Fruit fly (Drosophila melanogaster) whole organism, embryonic: ENCODE results near the gene CG13108.
A peak's percentile ranks its signal among the peaks of the same experiment; 100 is the strongest.

Source experiments
- CG11696 ChIP-seq: fragments of 200-800 bp; sonication (Bioruptor generic); IDR thresholded peaks from 2 replicates; pipeline ENCODE4 v1.3.6; 2022; ENCODE audit warnings: missing biosample characterization, missing genetic modification characterization
- CG14014 ChIP-seq: fragments of 200-800 bp; sonication (Bioruptor generic); IDR thresholded peaks from 2 replicates; pipeline ENCODE4 v1.3.6; 2022; ENCODE audit warnings: missing biosample characterization, missing genetic modification characterization
- CG15479 ChIP-seq: fragments of 200-800 bp; sonication (Bioruptor generic); optimal IDR thresholded peaks from 3 replicates; lab custom pipeline; 2019; ENCODE audit warnings: missing biosample characterization, mild to moderate bottlenecking, missing genetic modification characterization, moderate library complexity
- CG1603 ChIP-seq: fragments of 200-800 bp; sonication (Bioruptor generic); optimal IDR thresholded peaks from 2 replicates; lab custom pipeline; 2019; ENCODE audit warnings: missing biosample characterization, mild to moderate bottlenecking, missing genetic modification characterization, moderate library complexity
- CG17361 ChIP-seq: fragments of 200-800 bp; sonication (Bioruptor generic); IDR thresholded peaks from 3 replicates; pipeline ENCODE4 v1.3.6; 2022; ENCODE audit warnings: missing biosample characterization, missing genetic modification characterization
- CG18011 ChIP-seq: fragments of 200-800 bp; sonication (Bioruptor generic); optimal IDR thresholded peaks from 2 replicates; lab custom pipeline; 2017; ENCODE audit warnings: missing biosample characterization, missing genetic modification characterization, mild to moderate bottlenecking, moderate library complexity, missing genotype
- CG2116 ChIP-seq: fragments of 200-800 bp; sonication (Bioruptor generic); optimal IDR thresholded peaks from 3 replicates; lab custom pipeline; 2018; ENCODE audit warnings: missing biosample characterization, mild to moderate bottlenecking, missing genetic modification characterization
- CG2199 ChIP-seq: fragments of 200-800 bp; sonication (Bioruptor generic); IDR thresholded peaks from 3 replicates; pipeline ENCODE4 v1.3.6; 2022; ENCODE audit warnings: missing biosample characterization, missing genetic modification characterization
- CG34224 ChIP-seq: fragments of 200-800 bp; sonication (Bioruptor generic); IDR thresholded peaks from 3 replicates; pipeline ENCODE4 v1.3.6; 2022; ENCODE audit warnings: missing biosample characterization, missing genetic modification characterization; ENCODE audit not compliant: partially characterized antibody
- CG3726 ChIP-seq: fragments of 200-800 bp; sonication (Bioruptor generic); IDR thresholded peaks from 3 replicates; pipeline ENCODE4, ENCODE4 v1.3.6; 2022; ENCODE audit warnings: missing biosample characterization, missing genetic modification characterization
- CG4360 ChIP-seq: fragments of 200-800 bp; sonication (Bioruptor generic); IDR thresholded peaks from 2 replicates; pipeline ENCODE4 v1.3.6; 2022; ENCODE audit warnings: missing biosample characterization, missing genetic modification characterization
- CG9609 ChIP-seq: fragments of 200-800 bp; sonication (Bioruptor generic); optimal IDR thresholded peaks from 3 replicates; lab custom pipeline; 2016; ENCODE audit warnings: missing biosample characterization, missing genetic modification characterization
- CkIIα-i1 ChIP-seq: fragments of 200-800 bp; sonication (Bioruptor generic); IDR thresholded peaks from 2 replicates; pipeline ENCODE4 v1.3.6; 2022; ENCODE audit warnings: missing biosample characterization, missing genetic modification characterization
- Dp ChIP-seq: fragments of 200-800 bp; sonication (Bioruptor generic); optimal IDR thresholded peaks from 2 replicates; lab custom pipeline; 2018; ENCODE audit warnings: missing biosample characterization, mild to moderate bottlenecking, missing genetic modification characterization, moderate library complexity
- Ets65A ChIP-seq: fragments of 200-800 bp; sonication (Bioruptor generic); peaks from one replicate; lab custom pipeline; 2016; ENCODE audit warnings: missing biosample characterization, missing genetic modification characterization
- NFAT ChIP-seq: fragments of 200-800 bp; sonication (Bioruptor generic); IDR thresholded peaks from 2 replicates; pipeline ENCODE4 v1.3.6; 2022; ENCODE audit warnings: missing biosample characterization, missing genetic modification characterization
- Rx ChIP-seq: fragments of 200-800 bp; sonication (Bioruptor generic); IDR thresholded peaks from 2 replicates; pipeline ENCODE4 v1.3.6; 2022; ENCODE audit warnings: missing biosample characterization, missing genetic modification characterization
- Stat92E ChIP-seq, 3 experiments: fragments of >200 bp in 2 of 3; fragments of 200-800 bp in 1 of 3; sonication (Bioruptor generic) in 1 of 3; optimal IDR thresholded peaks; 2 replicates each; lab custom pipeline; 2017 to 2019; ENCODE audit warnings: missing biosample characterization in 3 of 3, missing genetic modification characterization in 3 of 3, mild to moderate bottlenecking in 1 of 3, moderate library complexity in 1 of 3
- abd-A ChIP-seq: fragments of 200-800 bp; sonication (Bioruptor generic); optimal IDR thresholded peaks from 3 replicates; lab custom pipeline; 2019; ENCODE audit warnings: missing biosample characterization, mild to moderate bottlenecking, missing genetic modification characterization, moderate library complexity
- al ChIP-seq: fragments of 200-800 bp; sonication (Bioruptor generic); IDR thresholded peaks from 2 replicates; pipeline ENCODE4 v1.3.6; 2022; ENCODE audit warnings: missing biosample characterization, missing genetic modification characterization
- chif ChIP-seq, 2 experiments: fragments of 200-800 bp; sonication (Bioruptor generic); optimal IDR thresholded peaks; 3 replicates each; lab custom pipeline; 2016; ENCODE audit warnings: missing biosample characterization in 2 of 2, missing genetic modification characterization in 2 of 2
- chinmo ChIP-seq: fragments of 200-800 bp; sonication (Bioruptor generic); IDR thresholded peaks from 4 replicates; pipeline ENCODE4 v1.3.6; 2022; ENCODE audit warnings: missing biosample characterization, missing genetic modification characterization; ENCODE audit not compliant: partially characterized antibody
- chm ChIP-seq: fragments of 200-800 bp; sonication (Bioruptor generic); IDR thresholded peaks from 2 replicates; pipeline ENCODE4 v1.3.6; 2022; ENCODE audit warnings: missing biosample characterization, missing genetic modification characterization
- crol ChIP-seq: fragments of 200-800 bp; sonication (Bioruptor generic); IDR thresholded peaks from 2 replicates; pipeline ENCODE4 v1.3.6; 2022; ENCODE audit warnings: missing biosample characterization, missing genetic modification characterization
- exex ChIP-seq: fragments of 200-800 bp; sonication (Bioruptor generic); optimal IDR thresholded peaks from 4 replicates; lab custom pipeline; 2018; ENCODE audit warnings: missing biosample characterization, mild to moderate bottlenecking, missing genetic modification characterization, moderate library complexity
- gcm2 ChIP-seq: fragments of 200-800 bp; sonication (Bioruptor generic); optimal IDR thresholded peaks from 2 replicates; lab custom pipeline; 2016; ENCODE audit warnings: missing biosample characterization, missing genetic modification characterization
- grn ChIP-seq: fragments of 200-800 bp; sonication (Bioruptor generic); optimal IDR thresholded peaks from 3 replicates; lab custom pipeline; 2017; ENCODE audit warnings: missing biosample characterization, missing genetic modification characterization
- gsb ChIP-seq: fragments of 200-800 bp; sonication (Bioruptor generic); IDR thresholded peaks from 2 replicates; pipeline ENCODE4 v1.3.6; 2022; ENCODE audit warnings: missing biosample characterization, missing genetic modification characterization
- kni ChIP-seq: fragments of 200-800 bp; sonication (Bioruptor generic); optimal IDR thresholded peaks from 3 replicates; lab custom pipeline; 2017; ENCODE audit warnings: mild to moderate bottlenecking, missing biosample characterization, missing genetic modification reagents, missing genetic modification characterization
- mam ChIP-seq: fragments of 200-800 bp; sonication (Bioruptor generic); optimal IDR thresholded peaks from 3 replicates; lab custom pipeline; 2016; ENCODE audit warnings: missing biosample characterization, missing genetic modification characterization
- mirr ChIP-seq: fragments of 200-800 bp; sonication (Bioruptor generic); optimal IDR thresholded peaks from 3 replicates; lab custom pipeline; 2018; ENCODE audit warnings: missing biosample characterization, mild to moderate bottlenecking, missing genetic modification characterization
- salm ChIP-seq: fragments of 200-800 bp; sonication (Bioruptor generic); optimal IDR thresholded peaks from 2 replicates; lab custom pipeline; 2018; ENCODE audit warnings: missing biosample characterization, mild to moderate bottlenecking, missing genetic modification characterization
- sd ChIP-seq: fragments of 200-800 bp; sonication (Bioruptor generic); optimal IDR thresholded peaks from 3 replicates; lab custom pipeline; 2018; ENCODE audit warnings: missing biosample characterization, mild to moderate bottlenecking, missing genetic modification characterization, moderate library complexity
- slp2 ChIP-seq: fragments of 200-800 bp; sonication (Bioruptor generic); optimal IDR thresholded peaks from 2 replicates; lab custom pipeline; 2016; ENCODE audit warnings: missing biosample characterization, missing genetic modification characterization
- so ChIP-seq: fragments of 200-800 bp; sonication (Bioruptor generic); IDR thresholded peaks from 3 replicates; pipeline ENCODE4 v1.3.6; 2022; ENCODE audit warnings: missing biosample characterization, missing genetic modification characterization
- sug ChIP-seq: fragments of 200-800 bp; optimal IDR thresholded peaks from 2 replicates; lab custom pipeline; 2019; ENCODE audit warnings: missing biosample characterization, mild to moderate bottlenecking, missing genetic modification characterization, moderate library complexity
- tll ChIP-seq, 2 experiments: fragments of 200-800 bp in 1 of 2; fragments of >200 bp in 1 of 2; sonication (Bioruptor generic) in 1 of 2; optimal IDR thresholded peaks; 2 replicates each; lab custom pipeline; 2017 to 2019; ENCODE audit warnings: missing biosample characterization in 2 of 2, missing genetic modification characterization in 2 of 2, mild to moderate bottlenecking in 1 of 2, moderate library complexity in 1 of 2
- vvl ChIP-seq: fragments of 200-800 bp; sonication (Bioruptor generic); IDR thresholded peaks from 2 replicates; pipeline ENCODE4 v1.3.6; 2022; ENCODE audit warnings: missing biosample characterization, missing genetic modification characterization
- z ChIP-seq: fragments of 200-800 bp; sonication (Bioruptor generic); IDR thresholded peaks from 3 replicates; pipeline ENCODE4 v1.3.6; 2022; ENCODE audit warnings: missing biosample characterization, missing genetic modification characterization
- zen ChIP-seq: fragments of 200-800 bp; sonication (Bioruptor generic); optimal IDR thresholded peaks from 3 replicates; lab custom pipeline; 2018; ENCODE audit warnings: missing biosample characterization, mild to moderate bottlenecking, missing genetic modification characterization, moderate library complexity
- zfh1 ChIP-seq: fragments of 200-800 bp; sonication (Bioruptor generic); IDR thresholded peaks from 3 replicates; pipeline ENCODE4 v1.3.6; 2022; ENCODE audit warnings: missing biosample characterization, missing genetic modification characterization

Gene CG13108

dm6 chr2L:9120475-9121309 is 43.3 kb upstream of the CG13108 start (continued):
- TF ChIP-seq CG18011 (GFP tag; lab: Kevin White, UChicago): no peak
- no peak for TF ChIP-seq CG14014 (GFP tag; lab: Robert Waterston, UW)
- TF ChIP-seq gsb (GFP tag; lab: Robert Waterston, UW): no peak
- peak; percentile 36 for TF ChIP-seq abd-A
- TF ChIP-seq mirr (GFP tag; lab: Kevin White, UChicago): no peak
- TF ChIP-seq grn: peak; percentile 51
- TF ChIP-seq vvl (GFP tag; lab: Robert Waterston, UW): 0 out of 2 replicates have a peak, but pooled peaks have one; percentile 6
- peak; percentile 77 for TF ChIP-seq CG2199 (GFP tag; lab: Robert Waterston, UW)
- no peak for TF ChIP-seq z (GFP tag; lab: Robert Waterston, UW)
- no peak for TF ChIP-seq CG1603
- TF ChIP-seq tll (GFP tag; optimal IDR thresholded peaks at IDR 0.05; lab: Kevin White, UChicago): peak in 1 of 2 experiments; percentile 44
- peak; percentile 12 for TF ChIP-seq zen (tag; lab: Kevin White, UChicago)
- TF ChIP-seq sd (tag; lab: Kevin White, UChicago): peak; percentile 77
- no peak for TF ChIP-seq slp2
- TF ChIP-seq chinmo (GFP tag; lab: Robert Waterston, UW): 0 out of 4 replicates have a peak, but pooled peaks have one; percentile 31

DNA sequence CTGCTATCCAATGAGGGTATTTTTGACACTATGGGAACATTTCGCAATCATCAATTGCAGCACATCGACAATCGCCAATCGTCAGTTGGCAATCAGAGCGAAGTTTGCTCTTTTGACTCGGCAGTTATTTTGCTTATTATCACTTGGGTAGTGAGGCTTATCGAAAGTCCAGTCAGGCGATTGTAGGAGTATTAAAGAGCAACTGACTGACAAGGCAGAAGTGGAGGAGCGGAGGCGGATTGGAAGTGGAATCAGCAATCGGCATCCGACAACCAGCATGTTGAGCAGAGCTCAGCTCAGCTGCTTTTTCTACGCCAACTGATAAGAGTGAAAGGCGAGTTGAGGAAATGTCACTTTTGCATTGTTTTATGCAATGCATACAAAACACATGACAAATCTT is 41.7 kb upstream of the CG13108 start:
- TF ChIP-seq CG3726 (GFP tag; lab: Robert Waterston, UW): no peak
- TF ChIP-seq Ets65A (GFP tag; lab: Kevin White, UChicago): peak; percentile 22
- TF ChIP-seq CG9609 (GFP tag; lab: Kevin White, UChicago): no peak
- peak; percentile 9 for TF ChIP-seq CG15479 (GFP tag; lab: Kevin White, UChicago)
- no peak for TF ChIP-seq Rx

DNA sequence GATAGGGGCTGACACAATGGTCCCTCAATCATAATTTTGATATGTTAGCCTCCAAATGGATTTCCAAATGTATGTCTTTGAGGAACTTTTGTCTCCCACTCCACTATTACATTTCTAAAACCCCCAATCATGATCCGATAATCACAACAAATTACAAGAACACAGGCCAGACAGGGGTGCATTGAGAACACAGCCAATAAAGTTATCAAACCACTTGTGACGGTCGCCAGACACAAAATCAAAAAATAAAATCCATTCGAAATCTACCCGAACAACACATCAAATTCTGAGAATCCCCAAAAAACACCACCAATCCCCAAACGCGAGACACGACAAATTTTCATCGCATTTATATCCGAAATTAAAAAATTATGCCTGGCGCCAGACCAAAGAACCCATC is 40.3 kb upstream of the CG13108 start:
- TF ChIP-seq Dp (GFP tag; lab: Kevin White, UChicago) (no peak), kni (GFP tag; lab: Kevin White, UChicago) (peak; percentile 9), gcm2 (GFP tag; lab: Kevin White, UChicago) (no peak), CG11696 (GFP tag; lab: Robert Waterston, UW) (peak; percentile 27; the same call in 1 of the 2 replicates), Stat92E (GFP tag; optimal IDR thresholded peaks at IDR 0.05; lab: Kevin White, UChicago) (peak in 1 of 3 experiments; percentile 75), mam (GFP tag; lab: Kevin White, UChicago) (no peak), crol (peak; percentile 33; the same call in 1 of the 2 replicates), CG17361 (GFP tag; lab: Robert Waterston, UW) (no peak), salm (tag; lab: Kevin White, UChicago) (peak; percentile 17), CG34224 (GFP tag; lab: Robert Waterston, UW) (no peak), exex (peak; percentile 19), grn (peak; percentile 96), chif (GFP tag; optimal IDR thresholded peaks at IDR 0.05; lab: Kevin White, UChicago) (no peak), al (no peak), CG2199 (GFP tag; lab: Robert Waterston, UW) (peak; percentile 74; the same call in 2 of the 3 replicates), CG2116 (GFP tag; lab: Kevin White, UChicago) (peak; percentile 4), NFAT (no peak), so (GFP tag; lab: Robert Waterston, UW) (peak; percentile 30; the same call in 1 of the 3 replicates), mirr (GFP tag; lab: Kevin White, UChicago) (peak; percentile 8), chm (GFP tag; lab: Robert Waterston, UW) (peak; percentile 23; the same call in 1 of the 2 replicates), zfh1 (GFP tag; lab: Robert Waterston, UW) (no peak), sug (tag; lab: Kevin White, UChicago) (peak; percentile 12), CG4360 (peak; percentile 71), sd (tag; lab: Kevin White, UChicago) (peak; percentile 56), chinmo (GFP tag; lab: Robert Waterston, UW) (0 out of 4 replicates have a peak, but pooled peaks have one; percentile 12), CkIIα-i1 (no peak)
